Fruit fly (Drosophila melanogaster) whole organism, prepupa: Measurements from ENCODE around the gene CG18233.

Source experiments
- CG7368 ChIP-seq: fragments of 200-800 bp; sonication (Bioruptor generic); optimal IDR thresholded peaks from 3 replicates; lab custom pipeline; 2016; ENCODE audit warnings: missing biosample characterization, missing genetic modification characterization
- Lpt ChIP-seq: fragments of 200-800 bp; sonication (Bioruptor generic); optimal IDR thresholded peaks from 3 replicates; lab custom pipeline; 2016; ENCODE audit warnings: missing biosample characterization, missing genetic modification characterization
- salr ChIP-seq, 2 experiments: fragments of 200-800 bp; sonication (Bioruptor generic); optimal IDR thresholded peaks; 3 replicates each; lab custom pipeline; 2016 to 2018; ENCODE audit warnings: missing biosample characterization in 2 of 2, missing genetic modification characterization in 2 of 2, mild to moderate bottlenecking in 1 of 2
- ss ChIP-seq, 2 experiments: fragments of 200-800 bp; sonication (Bioruptor generic); optimal IDR thresholded peaks; 2 replicates in 1 of 2; 3 replicates in 1 of 2; lab custom pipeline; 2017 to 2018; ENCODE audit warnings: mild to moderate bottlenecking in 2 of 2, missing biosample characterization in 2 of 2, missing genetic modification characterization in 2 of 2, moderate library complexity in 1 of 2

dm6 chr3L:18640584-18641527, 35.6 kb downstream of the CG18233 start:
- TF ChIP-seq CG7368 (peak; percentile 82), Lpt (peak; percentile 97), salr (GFP tag; optimal IDR thresholded peaks at IDR 0.05; lab: Kevin White, UChicago) (peak; percentile 74 to 92), ss (GFP tag; optimal IDR thresholded peaks at IDR 0.05; lab: Kevin White, UChicago) (peak; percentile 45 to 70)
